Worm (Caenorhabditis elegans) whole organism, L3 larva: Measurements from ENCODE around the gene C08F11.17.

ENCODE experiments used
- ZK546.5 ChIP-seq: sonication (generic microtip); optimal IDR thresholded peaks from 2 replicates; lab custom pipeline; 2017; ENCODE audit warnings: missing biosample characterization, missing genetic modification characterization
- aly-2 ChIP-seq: fragments of 150-350 bp; optimal IDR thresholded peaks from 2 replicates; lab custom pipeline; 2014; ENCODE audit warnings: missing biosample characterization, missing genetic modification characterization
- ama-1 ChIP-seq: fragments of 150-350 bp; optimal IDR thresholded peaks from 2 replicates; lab custom pipeline; 2018
- ceh-16 ChIP-seq: sonication (generic microtip); optimal IDR thresholded peaks from 2 replicates; lab custom pipeline; 2017; ENCODE audit warnings: missing biosample characterization, missing genetic modification characterization
- ceh-28 ChIP-seq: fragments of 150-350 bp; optimal IDR thresholded peaks from 2 replicates; lab custom pipeline; 2014; ENCODE audit warnings: missing biosample characterization, missing genetic modification reagents, missing genetic modification characterization
- ceh-82 ChIP-seq: fragments of 150-350 bp; optimal IDR thresholded peaks from 2 replicates; lab custom pipeline; 2014; ENCODE audit warnings: missing biosample characterization, missing genetic modification characterization
- egl-5 ChIP-seq: fragments of 150-350 bp; optimal IDR thresholded peaks from 2 replicates; lab custom pipeline; 2017; ENCODE audit warnings: missing biosample characterization, missing genetic modification reagents, missing genetic modification characterization, inconsistent platforms
- elt-1 ChIP-seq: fragments of 150-350 bp; optimal IDR thresholded peaks from 2 replicates; lab custom pipeline; 2014; ENCODE audit warnings: missing biosample characterization, missing genetic modification characterization
- elt-3 ChIP-seq, 3 experiments: fragments of 150-350 bp in 1 of 3; sonication (generic microtip) in 2 of 3; optimal IDR thresholded peaks; 2 replicates in 2 of 3; 4 replicates in 1 of 3; lab custom pipeline; 2014 to 2017; ENCODE audit warnings: missing biosample characterization in 3 of 3, missing genetic modification characterization in 3 of 3
- eor-1 ChIP-seq, 2 experiments: fragments of 150-350 bp; optimal IDR thresholded peaks; 2 replicates each; lab custom pipeline; 2014 to 2018; ENCODE audit warnings: missing biosample characterization in 2 of 2, missing genetic modification characterization in 2 of 2
- fkh-10 ChIP-seq: sonication (generic microtip); optimal IDR thresholded peaks from 2 replicates; lab custom pipeline; 2017; ENCODE audit warnings: missing biosample characterization, missing genetic modification reagents, missing genetic modification characterization
- fkh-2 ChIP-seq: fragments of 150-350 bp; optimal IDR thresholded peaks from 2 replicates; lab custom pipeline; 2014; ENCODE audit warnings: missing biosample characterization, missing genetic modification reagents, missing genetic modification characterization
- hmg-11 ChIP-seq: sonication (generic microtip); optimal IDR thresholded peaks from 2 replicates; lab custom pipeline; 2016; ENCODE audit warnings: missing genetic modification characterization, missing compliant biosample characterization
- jun-1 ChIP-seq: fragments of 150-350 bp; optimal IDR thresholded peaks from 2 replicates; lab custom pipeline; 2014; ENCODE audit warnings: missing biosample characterization, missing genetic modification reagents, missing genetic modification characterization
- lin-15B ChIP-seq: fragments of 150-350 bp; optimal IDR thresholded peaks from 2 replicates; lab custom pipeline; 2014; ENCODE audit warnings: missing biosample characterization, missing genetic modification characterization
- lin-39 ChIP-seq: fragments of 150-350 bp; optimal IDR thresholded peaks from 2 replicates; lab custom pipeline; 2018; ENCODE audit warnings: missing biosample characterization, missing genetic modification reagents, missing genetic modification characterization
- mdl-1 ChIP-seq: fragments of 150-350 bp; optimal IDR thresholded peaks from 2 replicates; lab custom pipeline; 2014; ENCODE audit warnings: missing biosample characterization, missing genetic modification characterization
- mml-1 ChIP-seq: fragments of 150-350 bp; sonication (generic microtip); optimal IDR thresholded peaks from 3 replicates; lab custom pipeline; 2014; ENCODE audit warnings: missing biosample characterization, missing genetic modification characterization
- nfya-1 ChIP-seq: sonication (generic microtip); optimal IDR thresholded peaks from 2 replicates; lab custom pipeline; 2017; ENCODE audit warnings: missing genetic modification characterization, mild to moderate bottlenecking, missing compliant biosample characterization, antibody characterized with exemption, moderate library complexity; ENCODE audit not compliant: insufficient read depth
- nhr-11 ChIP-seq: fragments of 150-350 bp; optimal IDR thresholded peaks from 2 replicates; lab custom pipeline; 2014; ENCODE audit warnings: missing biosample characterization, missing genetic modification characterization
- nhr-12 ChIP-seq: fragments of 150-350 bp; optimal IDR thresholded peaks from 2 replicates; lab custom pipeline; 2014; ENCODE audit warnings: missing biosample characterization, missing genetic modification characterization
- nhr-23 ChIP-seq: fragments of 150-350 bp; optimal IDR thresholded peaks from 2 replicates; lab custom pipeline; 2014; ENCODE audit warnings: missing biosample characterization, missing genetic modification reagents, missing genetic modification characterization
- nhr-237 ChIP-seq: fragments of 150-350 bp; optimal IDR thresholded peaks from 2 replicates; lab custom pipeline; 2014; ENCODE audit warnings: missing biosample characterization, missing genetic modification characterization
- nhr-25 ChIP-seq: sonication (generic microtip); optimal IDR thresholded peaks from 2 replicates; lab custom pipeline; 2017; ENCODE audit warnings: missing biosample characterization, missing genetic modification characterization
- nhr-28 ChIP-seq: fragments of 150-350 bp; optimal IDR thresholded peaks from 2 replicates; lab custom pipeline; 2014; ENCODE audit warnings: missing biosample characterization, missing genetic modification characterization
- nhr-67 ChIP-seq: fragments of 150-350 bp; optimal IDR thresholded peaks from 2 replicates; lab custom pipeline; 2014; ENCODE audit warnings: missing biosample characterization, missing genetic modification characterization
- nhr-76 ChIP-seq: fragments of 150-350 bp; sonication (generic microtip); optimal IDR thresholded peaks from 5 replicates; lab custom pipeline; 2014; ENCODE audit warnings: missing biosample characterization, missing genetic modification characterization
- nhr-77 ChIP-seq: fragments of 150-350 bp; optimal IDR thresholded peaks from 2 replicates; lab custom pipeline; 2014; ENCODE audit warnings: missing biosample characterization, missing genetic modification characterization
- pqm-1 ChIP-seq: fragments of 150-350 bp; optimal IDR thresholded peaks from 2 replicates; lab custom pipeline; 2017; ENCODE audit warnings: missing biosample characterization, missing genetic modification characterization, inconsistent platforms
- skn-1 ChIP-seq: fragments of 150-350 bp; optimal IDR thresholded peaks from 2 replicates; lab custom pipeline; 2014; ENCODE audit warnings: missing biosample characterization, missing genetic modification characterization
- snpc-4 ChIP-seq: fragments of 150-350 bp; optimal IDR thresholded peaks from 2 replicates; lab custom pipeline; 2014; ENCODE audit warnings: missing biosample characterization, missing genetic modification characterization
- unc-39 ChIP-seq: sonication (generic microtip); optimal IDR thresholded peaks from 4 replicates; lab custom pipeline; 2017; ENCODE audit warnings: missing biosample characterization, missing genetic modification characterization
- unc-62 ChIP-seq: fragments of 150-350 bp; sonication (generic microtip); optimal IDR thresholded peaks from 4 replicates; lab custom pipeline; 2014; ENCODE audit warnings: missing biosample characterization, missing genetic modification reagents, missing genetic modification characterization
- zag-1 ChIP-seq: fragments of 150-350 bp; optimal IDR thresholded peaks from 2 replicates; lab custom pipeline; 2014; ENCODE audit warnings: missing biosample characterization, missing genetic modification characterization
- ztf-11 ChIP-seq: fragments of 150-350 bp; optimal IDR thresholded peaks from 2 replicates; lab custom pipeline; 2014; ENCODE audit warnings: missing biosample characterization, missing genetic modification characterization
- ztf-4 ChIP-seq: fragments of 150-350 bp; optimal IDR thresholded peaks from 2 replicates; lab custom pipeline; 2014; ENCODE audit warnings: missing biosample characterization, missing genetic modification characterization

Gene C08F11.17

ce11 chrIV:13650238-13650637 is at the start of gene C08F11.17:
Gene C08F11.17 (minus strand): TSS chrIV:13650338.
- no peak for TF ChIP-seq fkh-2
- no peak for TF ChIP-seq nhr-12 (tag; lab: Kevin White, UChicago)

ce11 chrIV:13699384-13699788 is 49.2 kb upstream of the C08F11.17 start:
- TF ChIP-seq egl-5 (tag; lab: Kevin White, UChicago) (peak; percentile 38), nhr-25 (tag; lab: Kevin White, UChicago) (peak; percentile 8), unc-62 (GFP tag; lab: Kevin White, UChicago) (peak; percentile 91), hmg-11 (tag; lab: Kevin White, UChicago) (peak; percentile 1), nfya-1 (tag; lab: Kevin White, UChicago) (peak; percentile 22), elt-1 (tag; lab: Kevin White, UChicago) (peak; percentile 71), fkh-2 (no peak), lin-39 (tag; lab: Kevin White, UChicago) (peak; percentile 99), skn-1 (tag; lab: Kevin White, UChicago) (no peak)

DNA sequence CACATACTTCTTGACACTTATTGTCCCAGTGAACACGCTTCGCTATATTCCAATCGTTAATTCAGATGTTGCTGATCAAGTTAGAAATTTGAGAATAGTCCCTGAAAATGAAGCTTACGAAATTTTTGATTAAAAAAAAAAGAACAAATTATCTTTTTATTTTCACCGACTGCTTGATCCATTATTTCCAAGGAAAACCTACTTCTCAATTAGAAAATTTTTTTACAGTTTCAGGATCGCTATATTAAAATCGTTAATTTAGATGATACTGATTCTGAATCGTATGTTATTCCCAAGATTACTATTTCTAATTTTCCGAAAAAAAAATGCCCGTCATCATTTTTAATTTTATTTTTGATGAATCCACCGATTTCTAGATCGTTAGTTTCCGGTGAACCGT is 48.5 kb upstream of the C08F11.17 start, which contains the start of gene T23G4.127:
Gene T23G4.127, minus strand, starts transcription at position 101 of the 400 bp plus-strand sequence.
- no peak for TF ChIP-seq eor-1 (tag; optimal IDR thresholded peaks at IDR 0.05; lab: Kevin White, UChicago)
- no peak for TF ChIP-seq aly-2 (tag; lab: Kevin White, UChicago)
- TF ChIP-seq nhr-28 (tag; lab: Kevin White, UChicago), result no peak
- TF ChIP-seq nhr-12 (tag; lab: Kevin White, UChicago), result no peak
- TF ChIP-seq fkh-10 (GFP tag; lab: Kevin White, UChicago), result no peak
- no peak for TF ChIP-seq unc-62 (GFP tag; lab: Kevin White, UChicago)
- no peak for TF ChIP-seq ceh-82 (tag; lab: Kevin White, UChicago)
- TF ChIP-seq ztf-4 (tag; lab: Kevin White, UChicago), result no peak
- TF ChIP-seq ama-1 (lab: Kevin White, UChicago), result no peak
- TF ChIP-seq mml-1 (tag; lab: Kevin White, UChicago), result no peak
- no peak for TF ChIP-seq lin-15B (tag; lab: Kevin White, UChicago)
- TF ChIP-seq unc-39 (tag; lab: Kevin White, UChicago), result no peak
- no peak for TF ChIP-seq mdl-1 (tag; lab: Kevin White, UChicago)
- TF ChIP-seq nhr-237, result no peak
- no peak for TF ChIP-seq nhr-76 (tag; lab: Kevin White, UChicago)
- no peak for TF ChIP-seq nhr-23 (tag; lab: Kevin White, UChicago)
- TF ChIP-seq ceh-16 (tag; lab: Kevin White, UChicago), result no peak
- TF ChIP-seq fkh-2, result no peak
- no peak for TF ChIP-seq ceh-28 (tag; lab: Kevin White, UChicago)
- no peak for TF ChIP-seq nhr-67 (tag; lab: Kevin White, UChicago)

DNA sequence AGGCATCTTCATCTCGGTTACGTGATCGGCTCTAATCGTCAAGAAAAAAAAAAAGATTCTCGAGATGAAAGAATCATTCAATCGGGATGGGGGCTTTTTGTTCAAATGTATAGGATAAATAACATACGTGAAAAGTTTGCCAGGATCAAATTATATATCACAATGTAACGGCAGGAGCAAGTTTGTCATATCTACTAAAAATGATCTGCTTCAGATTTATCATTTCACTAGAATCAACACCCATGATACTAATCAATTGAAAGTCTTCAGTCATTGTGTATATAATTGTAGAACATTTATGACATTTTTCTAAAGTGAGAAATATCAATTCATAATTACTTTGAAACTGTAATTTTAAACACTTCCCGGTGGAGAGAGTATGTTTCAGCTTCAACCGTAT is 46.8 kb upstream of the C08F11.17 start:
- TF ChIP-seq ama-1 (lab: Kevin White, UChicago) (no peak), nfya-1 (tag; lab: Kevin White, UChicago) (peak; percentile 3)
- TF ChIP-seq, all 47 proteins: peak for 1

DNA sequence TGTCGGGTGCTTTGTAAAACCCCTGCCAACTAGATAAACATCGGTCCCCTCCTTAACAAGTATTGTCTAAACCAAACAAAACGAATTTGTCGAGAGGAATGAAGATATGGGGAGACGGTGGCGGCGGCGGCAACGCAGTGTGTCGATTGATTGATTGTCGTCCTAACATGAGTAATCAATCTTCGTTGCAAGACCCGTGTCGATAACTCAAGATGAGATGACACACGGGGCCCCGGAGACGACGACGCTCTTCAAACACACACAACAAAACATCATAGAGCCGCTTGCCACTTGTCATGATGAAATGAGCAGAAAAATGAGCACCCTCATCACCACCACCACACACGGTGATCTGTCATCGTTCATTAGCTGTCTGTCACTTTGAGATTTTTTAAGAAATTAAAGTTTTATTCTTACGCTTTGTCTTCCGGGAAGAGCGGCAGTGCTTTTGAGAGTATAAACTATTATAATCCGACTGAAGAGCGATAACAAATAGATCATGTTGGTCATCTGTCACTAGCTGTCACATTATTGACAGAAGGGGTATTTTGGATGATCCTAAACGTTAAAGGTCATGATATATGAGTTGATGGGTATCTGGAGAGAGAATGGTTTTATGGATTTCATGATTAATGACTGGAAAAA is 45.7 kb upstream of the C08F11.17 start:
- no peak for TF ChIP-seq skn-1 (tag; lab: Kevin White, UChicago)
- no peak for TF ChIP-seq ztf-11 (tag; lab: Kevin White, UChicago)
- no peak for TF ChIP-seq nhr-77 (tag; lab: Kevin White, UChicago)
- TF ChIP-seq zag-1, result no peak
- TF ChIP-seq snpc-4 (tag; lab: Kevin White, UChicago), result peak; percentile 1
- TF ChIP-seq unc-62 (GFP tag; lab: Kevin White, UChicago), result peak; percentile 98
- no peak for TF ChIP-seq lin-15B (tag; lab: Kevin White, UChicago)
- TF ChIP-seq pqm-1 (tag; lab: Kevin White, UChicago), result no peak
- peak; percentile 35 for TF ChIP-seq nfya-1 (tag; lab: Kevin White, UChicago)
- peak; percentile 12 for TF ChIP-seq hmg-11 (tag; lab: Kevin White, UChicago)
- TF ChIP-seq nhr-11 (tag; lab: Kevin White, UChicago), result no peak
- TF ChIP-seq nhr-28 (tag; lab: Kevin White, UChicago), result no peak
- no peak for TF ChIP-seq egl-5 (tag; lab: Kevin White, UChicago)
- TF ChIP-seq fkh-2, result no peak
- no peak for TF ChIP-seq elt-3 (tag; optimal IDR thresholded peaks at IDR 0.05; lab: Kevin White, UChicago)
- TF ChIP-seq ceh-28 (tag; lab: Kevin White, UChicago), result peak; percentile 42
- TF ChIP-seq mdl-1 (tag; lab: Kevin White, UChicago), result no peak
- peak; percentile 28 for TF ChIP-seq elt-1 (tag; lab: Kevin White, UChicago)
- TF ChIP-seq jun-1 (tag; lab: Kevin White, UChicago), result no peak
- TF ChIP-seq lin-39 (tag; lab: Kevin White, UChicago), result peak; percentile 99
- no peak for TF ChIP-seq ZK546.5
